Fruit fly (Drosophila melanogaster): ENCODE results near the gene SdhD.

SdhD gene

dm6 chr3R:23757912-23758607 lies 2.3 kb downstream of the SdhD start, which contains the start of the genes PTPMT1 and Hrd3 (continued):
- TF ChIP-seq CG32532 (GFP tag; IDR thresholded peaks at IDR 0.05) (peak; percentile 96), vfl (GFP tag; optimal IDR thresholded peaks at IDR 0.05) (peak; percentile 98), Jarid2 (GFP tag; optimal IDR thresholded peaks at IDR 0.05) (peak; percentile 92), gsb-n (tag; optimal IDR thresholded peaks at IDR 0.05) (peak; percentile 97), MESR4 (GFP tag; optimal IDR thresholded peaks at IDR 0.05) (peak; percentile 29), CrebB (tag; optimal IDR thresholded peaks at IDR 0.05) (peak; percentile 92), sqz (GFP tag; optimal IDR thresholded peaks at IDR 0.05) (peak; percentile 98), CG42726 (GFP tag; IDR thresholded peaks at IDR 0.05; ENCODE audit: partially characterized antibody) (no peak), eyg (GFP tag; optimal IDR thresholded peaks at IDR 0.05) (peak; percentile 94), prd (optimal IDR thresholded peaks at IDR 0.05) (no peak), prd (GFP tag; IDR thresholded peaks at IDR 0.05) (peak; percentile 98), inv (GFP tag; IDR thresholded peaks at IDR 0.05; ENCODE audit: partially characterized antibody) (0 out of 2 replicates have a peak, but pooled peaks have one; percentile 9), E2f1 (GFP tag; IDR thresholded peaks at IDR 0.05) (peak; percentile 95), CG6854 (GFP tag; optimal IDR thresholded peaks at IDR 0.05) (peak; percentile 97), CG6654 (GFP tag; optimal IDR thresholded peaks at IDR 0.05) (peak; percentile 93), CG10321 (GFP tag; IDR thresholded peaks at IDR 0.05) (peak; percentile 70), Aef1 (GFP tag; IDR thresholded peaks at IDR 0.05) (peak; percentile 95), unc-4 (GFP tag; IDR thresholded peaks at IDR 0.05; ENCODE audit: partially characterized antibody) (no peak), CG6765 (GFP tag; optimal IDR thresholded peaks at IDR 0.05) (peak; percentile 97), stc (GFP tag; IDR thresholded peaks at IDR 0.05) (peak; percentile 92), CG15514 (GFP tag; optimal IDR thresholded peaks at IDR 0.05) (peak; percentile 91), lmd (GFP tag; IDR thresholded peaks at IDR 0.05) (peak; percentile 98), hbn (GFP tag; IDR thresholded peaks at IDR 0.05; ENCODE audit: partially characterized antibody) (no peak), Spps (tag; optimal IDR thresholded peaks at IDR 0.05) (peak; percentile 96), Nf-YA (GFP tag; IDR thresholded peaks at IDR 0.05) (peak; percentile 83), CG6254 (GFP tag; optimal IDR thresholded peaks at IDR 0.05) (peak; percentile 94), wdn (GFP tag; IDR thresholded peaks at IDR 0.05) (peak; percentile 89), CG2116 (GFP tag; optimal IDR thresholded peaks at IDR 0.05) (peak; percentile 90), CG17385 (GFP tag; optimal IDR thresholded peaks at IDR 0.05) (peak; percentile 97), CG4617 (GFP tag; optimal IDR thresholded peaks at IDR 0.05; ENCODE audit: borderline replicate concordance) (peak; percentile 98), CG7839 (tag; optimal IDR thresholded peaks at IDR 0.05) (peak; percentile 99), gce (GFP tag; IDR thresholded peaks at IDR 0.05) (peak; percentile 87; the same call in 2 of the 3 replicates), tna (GFP tag; IDR thresholded peaks at IDR 0.05; ENCODE audit: partially characterized antibody) (no peak), Xbp1 (GFP tag; optimal IDR thresholded peaks at IDR 0.05) (peak; percentile 99), CG16815 (GFP tag; optimal IDR thresholded peaks at IDR 0.05) (peak; percentile 99), CG11723 (GFP tag; optimal IDR thresholded peaks at IDR 0.05) (peak; percentile 98), CG16863 (GFP tag; optimal IDR thresholded peaks at IDR 0.05) (peak; percentile 97), fd3F (GFP tag; optimal IDR thresholded peaks at IDR 0.05) (peak; percentile 98), CG33213 (GFP tag; optimal IDR thresholded peaks at IDR 0.05) (peak; percentile 94), CG3726 (GFP tag; IDR thresholded peaks at IDR 0.05) (peak; percentile 93), oc (tag; optimal IDR thresholded peaks at IDR 0.05) (peak; percentile 93), Antp (GFP tag; optimal IDR thresholded peaks at IDR 0.05) (peak; percentile 96), fd64A (GFP tag; optimal IDR thresholded peaks at IDR 0.05) (peak; percentile 84), amos (GFP tag; IDR thresholded peaks at IDR 0.05; ENCODE audit: partially characterized antibody) (peak; percentile 27; the same call in 1 of the 2 replicates), Bgb (GFP tag; IDR thresholded peaks at IDR 0.05; ENCODE audit: partially characterized antibody) (no peak), NK7.1 (GFP tag; optimal IDR thresholded peaks at IDR 0.05) (peak; percentile 95), yki (optimal IDR thresholded peaks at IDR 0.05) (no peak), Ets65A (GFP tag) (peak; percentile 100), CG8359 (GFP tag; optimal IDR thresholded peaks at IDR 0.05; ENCODE audit: borderline replicate concordance) (peak; percentile 93)

Measured in whole organism, embryonic.